Worm (Caenorhabditis elegans) whole organism, L4/young adult: ENCODE data around the gene htrl-1.

Experiments used
- dao-5 ChIP-seq: sonication (generic microtip); optimal IDR thresholded peaks from 2 replicates; lab custom pipeline; 2016; ENCODE audit warnings: missing genotype, missing genetic modification characterization, moderate library complexity, missing compliant biosample characterization
- him-1 ChIP-seq: sonication (generic microtip); optimal IDR thresholded peaks from 2 replicates; lab custom pipeline; 2016; ENCODE audit warnings: missing genotype, missing genetic modification reagents, missing genetic modification characterization, missing compliant biosample characterization

ce11 chrV:11496283-11496682, at the start of gene htrl-1:
- TF ChIP-seq him-1 (tag; lab: Kevin White, UChicago) (no peak), dao-5 (tag; lab: Kevin White, UChicago) (no peak)
